Worm (Caenorhabditis elegans) whole organism, mixed stage, embryonic: Measurements from ENCODE around the gene F54C9.11.

Experiments
- blmp-1 ChIP-seq: fragments of 150-350 bp; optimal IDR thresholded peaks from 2 replicates; lab custom pipeline; 2014; ENCODE audit warnings: missing biosample characterization, missing genetic modification characterization
- ceh-39 ChIP-seq: fragments of 150-350 bp; optimal IDR thresholded peaks from 2 replicates; lab custom pipeline; 2014; ENCODE audit warnings: missing biosample characterization, missing genetic modification characterization
- ces-1 ChIP-seq: fragments of 150-350 bp; optimal IDR thresholded peaks from 2 replicates; lab custom pipeline; 2014; ENCODE audit warnings: missing biosample characterization, missing genetic modification reagents, missing genetic modification characterization
- elt-3 ChIP-seq: fragments of 150-350 bp; optimal IDR thresholded peaks from 2 replicates; lab custom pipeline; 2014; ENCODE audit warnings: missing biosample characterization, missing genetic modification characterization
- lin-13 ChIP-seq: fragments of 150-350 bp; optimal IDR thresholded peaks from 2 replicates; lab custom pipeline; 2014; ENCODE audit warnings: missing biosample characterization, missing genetic modification characterization
- mab-5 ChIP-seq: fragments of 150-350 bp; optimal IDR thresholded peaks from 2 replicates; lab custom pipeline; 2014; ENCODE audit warnings: missing biosample characterization, missing genetic modification characterization
- nhr-28 ChIP-seq: fragments of 150-350 bp; optimal IDR thresholded peaks from 2 replicates; lab custom pipeline; 2014; ENCODE audit warnings: missing biosample characterization, missing genetic modification characterization
- nhr-76 ChIP-seq: sonication (generic microtip); optimal IDR thresholded peaks from 2 replicates; lab custom pipeline; 2017; ENCODE audit warnings: missing biosample characterization, missing genetic modification characterization
- unc-39 ChIP-seq: fragments of 150-350 bp; optimal IDR thresholded peaks from 2 replicates; lab custom pipeline; 2014; ENCODE audit warnings: missing biosample characterization, missing genetic modification characterization
- unc-62 ChIP-seq: fragments of 150-350 bp; optimal IDR thresholded peaks from 2 replicates; lab custom pipeline; 2014; ENCODE audit warnings: missing biosample characterization, missing genetic modification reagents, missing genetic modification characterization

- TF ChIP-seq nhr-28 (tag; lab: Kevin White, UChicago) = no peak
- no peak for TF ChIP-seq mab-5 (tag; lab: Kevin White, UChicago)
- TF ChIP-seq elt-3 (tag; lab: Kevin White, UChicago) = no peak
- no peak for TF ChIP-seq unc-39 (tag; lab: Kevin White, UChicago)
- TF ChIP-seq unc-62 (GFP tag; lab: Kevin White, UChicago) = no peak
- TF ChIP-seq ces-1 (GFP tag; lab: Kevin White, UChicago) = no peak
- no peak for TF ChIP-seq blmp-1
- TF ChIP-seq nhr-76 (tag; lab: Kevin White, UChicago) = no peak
- no peak for TF ChIP-seq lin-13
- no peak for TF ChIP-seq ceh-39 (tag; lab: Kevin White, UChicago)
Observed at ce11 chrII:8631766-8632165, 46.9 kb upstream of the F54C9.11 start.
